Fruit fly (Drosophila melanogaster): Measurements from ENCODE around the gene CG18754.

CG18754 gene

dm6 chr3R:23646183-23646582, 37.7 kb upstream of the CG18754 start (continued):
- no peak for TF ChIP-seq HLHmδ (GFP tag; optimal IDR thresholded peaks at IDR 0.05)
- 0 out of 2 replicates have a peak, but pooled peaks have one; percentile 20 for TF ChIP-seq MBD-R2 (GFP tag; IDR thresholded peaks at IDR 0.05)
- peak in 1 of 3 experiments; percentile 36 for TF ChIP-seq lola (GFP tag; optimal IDR thresholded peaks at IDR 0.05)
- TF ChIP-seq br (optimal IDR thresholded peaks at IDR 0.05) = no peak
- 0 out of 2 replicates have a peak, but pooled peaks have one; percentile 24 for TF ChIP-seq sim (GFP tag; IDR thresholded peaks at IDR 0.05)
- peak; percentile 15 for TF ChIP-seq Bdp1 (GFP tag; optimal IDR thresholded peaks at IDR 0.05)
- peak; percentile 45; the same call in 1 of the 2 replicates for TF ChIP-seq danr (GFP tag; IDR thresholded peaks at IDR 0.05)
- TF ChIP-seq jigr1 (GFP tag; IDR thresholded peaks at IDR 0.05) = 0 out of 3 replicates have a peak, but pooled peaks have one; percentile 47
- peak; percentile 86 for TF ChIP-seq CG10366 (GFP tag; IDR thresholded peaks at IDR 0.05)
- 0 out of 2 replicates have a peak, but pooled peaks have one; percentile 44 for TF ChIP-seq CG31224 (GFP tag; IDR thresholded peaks at IDR 0.05)
- TF ChIP-seq Trl (optimal IDR thresholded peaks at IDR 0.05) = no peak
- TF ChIP-seq Trl (GFP tag; optimal IDR thresholded peaks at IDR 0.05) = peak; percentile 59
- peak; percentile 39 for TF ChIP-seq zfh2 (GFP tag; optimal IDR thresholded peaks at IDR 0.05)
- TF ChIP-seq CTCF (GFP tag; optimal IDR thresholded peaks at IDR 0.05) = peak; percentile 6
- TF ChIP-seq Neu2 (GFP tag; optimal IDR thresholded peaks at IDR 0.05; ENCODE audit: borderline replicate concordance) = no peak
- TF ChIP-seq gt (GFP tag; IDR thresholded peaks at IDR 0.05) = no peak
- no peak for TF ChIP-seq Adf1 (GFP tag; IDR thresholded peaks at IDR 0.05)
- 0 out of 2 replicates have a peak, but pooled peaks have one; percentile 37 for TF ChIP-seq CG11085 (GFP tag; IDR thresholded peaks at IDR 0.05)
- peak; percentile 2 for TF ChIP-seq D19B (GFP tag; optimal IDR thresholded peaks at IDR 0.05)
- TF ChIP-seq pzg (GFP tag; optimal IDR thresholded peaks at IDR 0.05) = no peak
- TF ChIP-seq abd-A (tag; optimal IDR thresholded peaks at IDR 0.05) = no peak
- TF ChIP-seq NK7.1 (GFP tag; optimal IDR thresholded peaks at IDR 0.05) = no peak
- TF ChIP-seq hbn (GFP tag; IDR thresholded peaks at IDR 0.05; ENCODE audit: partially characterized antibody) = no peak
- TF ChIP-seq esg (GFP tag; conservative IDR thresholded peaks at IDR 0.05) = peak; percentile 75
- TF ChIP-seq CG3065 (GFP tag; optimal IDR thresholded peaks at IDR 0.05) = no peak
- TF ChIP-seq Ets65A (GFP tag) = peak; percentile 68
- TF ChIP-seq CG14441 (GFP tag; IDR thresholded peaks at IDR 0.05) = peak; percentile 83
- TF ChIP-seq gfzf (GFP tag; optimal IDR thresholded peaks at IDR 0.05) = no peak
- TF ChIP-seq CG12104 (GFP tag; optimal IDR thresholded peaks at IDR 0.05) = peak; percentile 41
- TF ChIP-seq nerfin-2 (GFP tag; IDR thresholded peaks at IDR 0.05; ENCODE audit: partially characterized antibody) = 0 out of 2 replicates have a peak, but pooled peaks have one; percentile 28
- TF ChIP-seq CG18599 (GFP tag; optimal IDR thresholded peaks at IDR 0.05) = peak; percentile 74
- no peak for TF ChIP-seq CG34224 (GFP tag; IDR thresholded peaks at IDR 0.05; ENCODE audit: partially characterized antibody)
- peak; percentile 43 for TF ChIP-seq CG12236 (GFP tag; optimal IDR thresholded peaks at IDR 0.05)
- TF ChIP-seq unc-4 (GFP tag; IDR thresholded peaks at IDR 0.05; ENCODE audit: partially characterized antibody) = no peak
- TF ChIP-seq pb (GFP tag; optimal IDR thresholded peaks at IDR 0.05) = no peak
- TF ChIP-seq CG18262 (tag; optimal IDR thresholded peaks at IDR 0.05) = peak; percentile 65
- peak; percentile 62 for TF ChIP-seq Max (GFP tag; optimal IDR thresholded peaks at IDR 0.05)
- peak; percentile 69 for TF ChIP-seq mam (GFP tag; optimal IDR thresholded peaks at IDR 0.05)
- peak; percentile 86 for TF ChIP-seq dmrt99B (tag; optimal IDR thresholded peaks at IDR 0.05)
- TF ChIP-seq CG43689 (GFP tag; IDR thresholded peaks at IDR 0.05) = peak; percentile 54
- peak; percentile 65 for TF ChIP-seq NFAT (GFP tag; IDR thresholded peaks at IDR 0.05)
- TF ChIP-seq chif (GFP tag; optimal IDR thresholded peaks at IDR 0.05) = peak; percentile 69 to 77
- peak; percentile 79 for TF ChIP-seq Blimp-1 (GFP tag; optimal IDR thresholded peaks at IDR 0.05)
- peak; percentile 56 for TF ChIP-seq Abd-B (GFP tag; optimal IDR thresholded peaks at IDR 0.05)
- TF ChIP-seq pan (optimal IDR thresholded peaks at IDR 0.05) = no peak
- peak in 1 of 2 experiments; percentile 87 for TF ChIP-seq pan (GFP tag; optimal IDR thresholded peaks at IDR 0.05 in 1 of 2, IDR thresholded peaks at IDR 0.05 in 1 of 2)
- peak; percentile 75 for TF ChIP-seq CG15269 (tag; optimal IDR thresholded peaks at IDR 0.05)
- TF ChIP-seq Sin3A (optimal IDR thresholded peaks at IDR 0.05) = no peak
- TF ChIP-seq NC2α (GFP tag; optimal IDR thresholded peaks at IDR 0.05) = peak; percentile 34
- TF ChIP-seq CG1832 (GFP tag; optimal IDR thresholded peaks at IDR 0.05) = no peak
- peak; percentile 81; the same call in 2 of the 3 replicates for TF ChIP-seq CG11695 (GFP tag; IDR thresholded peaks at IDR 0.05)
- peak; percentile 8 for TF ChIP-seq CG2202 (tag; optimal IDR thresholded peaks at IDR 0.05)
